Worm (Caenorhabditis elegans) whole organism, late embryonic: ENCODE data around the gene R08B4.3.
A peak's percentile ranks its signal among the peaks of the same experiment; 100 is the strongest.

Source experiments
- ceh-9 ChIP-seq: sonication (generic microtip); optimal IDR thresholded peaks from 2 replicates; lab custom pipeline; 2016; ENCODE audit warnings: mild to moderate bottlenecking, missing genetic modification characterization, inconsistent platforms, missing compliant biosample characterization
- che-1 ChIP-seq: sonication (generic microtip); optimal IDR thresholded peaks from 2 replicates; lab custom pipeline; 2016; ENCODE audit warnings: mild to moderate bottlenecking, missing genetic modification characterization, missing compliant biosample characterization
- dmd-4 ChIP-seq: sonication (generic microtip); optimal IDR thresholded peaks from 2 replicates; lab custom pipeline; 2016; ENCODE audit warnings: borderline replicate concordance, missing genetic modification characterization, missing compliant biosample characterization
- gmeb-2 ChIP-seq: sonication (generic microtip); optimal IDR thresholded peaks from 2 replicates; lab custom pipeline; 2016; ENCODE audit warnings: missing genetic modification characterization, inconsistent platforms, missing compliant biosample characterization
- lin-11 ChIP-seq: fragments of 200-800 bp; sonication (Bioruptor generic); optimal IDR thresholded peaks from 2 replicates; lab custom pipeline; 2018; ENCODE audit warnings: mild to moderate bottlenecking, missing genetic modification characterization, missing compliant biosample characterization
- nhr-11 ChIP-seq: fragments of 150-350 bp; optimal IDR thresholded peaks from 2 replicates; lab custom pipeline; 2014; ENCODE audit warnings: missing biosample characterization, missing genetic modification characterization
- pha-4 ChIP-seq: fragments of 150-350 bp; optimal IDR thresholded peaks from 2 replicates; lab custom pipeline; 2018; ENCODE audit warnings: missing biosample characterization, missing genetic modification reagents, missing genetic modification characterization
- ref-2 ChIP-seq: sonication (generic microtip); optimal IDR thresholded peaks from 2 replicates; lab custom pipeline; 2016; ENCODE audit warnings: missing genetic modification characterization, missing compliant biosample characterization
- tbx-2 ChIP-seq: sonication (generic microtip); optimal IDR thresholded peaks from 2 replicates; lab custom pipeline; 2016; ENCODE audit warnings: missing genetic modification characterization, missing compliant biosample characterization
- ztf-16 ChIP-seq: sonication (generic microtip); optimal IDR thresholded peaks from 2 replicates; lab custom pipeline; 2017; ENCODE audit warnings: missing genetic modification characterization, missing compliant biosample characterization

ce11 chrX:11123998-11124397, 3.2 kb upstream of the R08B4.3 start:
- TF ChIP-seq lin-11 (tag; lab: Kevin White, UChicago) (no peak), ref-2 (peak; percentile 11), ceh-9 (tag; lab: Kevin White, UChicago) (no peak), che-1 (tag; lab: Kevin White, UChicago) (no peak), tbx-2 (tag; lab: Kevin White, UChicago) (no peak), ztf-16 (no peak), nhr-11 (tag; lab: Kevin White, UChicago) (no peak), gmeb-2 (tag; lab: Kevin White, UChicago) (no peak), pha-4 (tag; lab: Kevin White, UChicago) (no peak), dmd-4 (tag; lab: Kevin White, UChicago) (no peak)
